Worm (Caenorhabditis elegans) whole organism, mixed stage, embryonic: ENCODE data around the gene str-32.

Experiments
- blmp-1 ChIP-seq: fragments of 150-350 bp; optimal IDR thresholded peaks from 2 replicates; lab custom pipeline; 2014; ENCODE audit warnings: missing biosample characterization, missing genetic modification characterization
- ces-1 ChIP-seq: fragments of 150-350 bp; optimal IDR thresholded peaks from 2 replicates; lab custom pipeline; 2014; ENCODE audit warnings: missing biosample characterization, missing genetic modification reagents, missing genetic modification characterization
- hlh-1 ChIP-seq: fragments of 150-350 bp; optimal IDR thresholded peaks from 2 replicates; lab custom pipeline; 2014; ENCODE audit warnings: missing biosample characterization, missing genetic modification reagents, missing genetic modification characterization
- lin-13 ChIP-seq: fragments of 150-350 bp; optimal IDR thresholded peaks from 2 replicates; lab custom pipeline; 2014; ENCODE audit warnings: missing biosample characterization, missing genetic modification characterization
- unc-120 ChIP-seq: sonication (generic microtip); optimal IDR thresholded peaks from 2 replicates; lab custom pipeline; 2017; ENCODE audit warnings: missing genetic modification characterization, missing compliant biosample characterization; ENCODE audit not compliant: poor library complexity, severe bottlenecking
- zip-8 ChIP-seq: fragments of 150-350 bp; optimal IDR thresholded peaks from 2 replicates; lab custom pipeline; 2014; ENCODE audit warnings: missing biosample characterization, missing genetic modification characterization

DNA sequence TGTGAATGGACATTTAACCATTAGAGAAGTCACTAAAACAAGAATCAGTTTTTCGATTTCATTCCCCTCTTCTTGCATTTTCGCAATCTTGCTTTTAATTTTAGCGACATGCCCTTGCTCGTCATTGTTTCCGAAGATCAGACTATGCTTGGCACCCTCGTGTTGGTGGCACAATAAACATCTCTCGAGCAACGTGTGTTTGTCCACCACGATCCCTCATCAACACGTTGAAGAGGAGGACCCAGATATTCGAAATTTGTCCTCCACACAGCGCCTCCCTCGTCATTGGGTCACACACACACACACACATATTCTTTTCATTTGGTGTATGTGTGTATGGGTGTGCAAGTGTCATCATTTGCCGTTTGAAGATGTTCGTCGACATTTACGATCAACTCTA lies 15.9 kb downstream of the str-32 start, which contains the start of gene srd-32:
- TF ChIP-seq hlh-1: no peak
- no peak for TF ChIP-seq zip-8 (tag; lab: Kevin White, UChicago)
- TF ChIP-seq lin-13 (tag; lab: Kevin White, UChicago): no peak
- no peak for TF ChIP-seq ces-1 (GFP tag; lab: Kevin White, UChicago)
- no peak for TF ChIP-seq unc-120 (tag; lab: Kevin White, UChicago)
- TF ChIP-seq blmp-1 (tag; lab: Kevin White, UChicago): no peak
